Fruit fly (Drosophila melanogaster): ENCODE measurements around the gene NijA.

DNA sequence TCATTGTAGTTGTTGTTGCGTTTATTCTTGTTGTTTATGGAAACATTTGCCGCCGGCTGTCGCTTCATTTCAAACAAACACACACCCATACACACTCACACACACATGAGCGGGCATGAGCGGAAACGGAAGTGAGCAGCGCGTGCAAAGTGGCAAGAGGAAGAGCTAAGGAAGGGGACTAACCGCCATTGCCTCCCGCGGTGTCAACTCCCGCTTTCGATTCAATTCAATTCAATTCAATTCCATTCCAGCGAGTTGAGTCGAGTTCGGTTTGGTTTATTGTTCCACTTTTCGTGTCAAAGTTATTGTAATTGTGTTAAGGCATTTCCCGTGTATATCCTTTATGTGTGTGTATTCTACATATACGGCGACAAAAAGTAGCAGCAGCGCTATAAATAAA is 37.9 kb upstream of the NijA start:
- TF ChIP-seq CG8478 (optimal IDR thresholded peaks at IDR 0.05): no peak
- no peak for TF ChIP-seq CTCF (optimal IDR thresholded peaks at IDR 0.05)
